Fruit fly (Drosophila melanogaster) whole organism, embryonic: ENCODE results near the gene Ku80.
A peak's percentile ranks its signal among the peaks of the same experiment; 100 is the strongest.

Experiments
- Atf6 ChIP-seq: fragments of 200-800 bp; sonication (Bioruptor generic); IDR thresholded peaks from 2 replicates; pipeline ENCODE4 v1.3.6; 2022; ENCODE audit warnings: missing biosample characterization, missing genetic modification characterization
- CG11085 ChIP-seq: fragments of 200-800 bp; sonication (Bioruptor generic); IDR thresholded peaks from 2 replicates; pipeline ENCODE4 v1.3.6; 2022; ENCODE audit warnings: missing biosample characterization, missing genetic modification characterization
- CG12219 ChIP-seq: fragments of 200-800 bp; sonication (Bioruptor generic); optimal IDR thresholded peaks from 3 replicates; lab custom pipeline; 2018; ENCODE audit warnings: missing biosample characterization, mild to moderate bottlenecking, missing genetic modification characterization
- CG13624 ChIP-seq: fragments of 200-800 bp; sonication (Bioruptor generic); optimal IDR thresholded peaks from 2 replicates; lab custom pipeline; 2016; ENCODE audit warnings: missing biosample characterization, missing genetic modification characterization
- CG13775 ChIP-seq: fragments of 200-800 bp; sonication (Bioruptor generic); optimal IDR thresholded peaks from 3 replicates; lab custom pipeline; 2017; ENCODE audit warnings: missing biosample characterization, mild to moderate bottlenecking, missing genetic modification characterization
- CG14050 ChIP-seq: fragments of 200-800 bp; sonication (Bioruptor generic); IDR thresholded peaks from 3 replicates; pipeline ENCODE4 v1.3.6; 2022; ENCODE audit warnings: missing biosample characterization, missing genetic modification characterization
- CG14667 ChIP-seq: fragments of 200-800 bp; sonication (Bioruptor generic); IDR thresholded peaks from 2 replicates; pipeline ENCODE4 v1.3.6; 2022; ENCODE audit warnings: missing biosample characterization, missing genetic modification characterization
- CG15011 ChIP-seq: fragments of 200-800 bp; sonication (Bioruptor generic); optimal IDR thresholded peaks from 3 replicates; lab custom pipeline; 2018; ENCODE audit warnings: missing biosample characterization, mild to moderate bottlenecking, missing genetic modification characterization
- CG15601 ChIP-seq: fragments of 200-800 bp; sonication (Bioruptor generic); optimal IDR thresholded peaks from 3 replicates; lab custom pipeline; 2019; ENCODE audit warnings: missing biosample characterization, mild to moderate bottlenecking, missing genetic modification characterization, moderate library complexity
- CG1602 ChIP-seq: fragments of 200-800 bp; sonication (Bioruptor generic); optimal IDR thresholded peaks from 3 replicates; lab custom pipeline; 2016; ENCODE audit warnings: missing biosample characterization, missing genetic modification characterization
- CG16863 ChIP-seq: fragments of 200-800 bp; sonication (Bioruptor generic); optimal IDR thresholded peaks from 3 replicates; lab custom pipeline; 2016; ENCODE audit warnings: missing biosample characterization, missing genetic modification characterization
- CG17568 ChIP-seq: fragments of 200-800 bp; sonication (Bioruptor generic); optimal IDR thresholded peaks from 2 replicates; lab custom pipeline; 2018; ENCODE audit warnings: missing biosample characterization, mild to moderate bottlenecking, missing genetic modification characterization, moderate library complexity
- CG2202 ChIP-seq: fragments of 200-800 bp; sonication (Bioruptor generic); optimal IDR thresholded peaks from 2 replicates; lab custom pipeline; 2018; ENCODE audit warnings: missing biosample characterization, mild to moderate bottlenecking, missing genetic modification characterization
- CG3995 ChIP-seq: fragments of 200-800 bp; sonication (Bioruptor generic); optimal IDR thresholded peaks from 3 replicates; lab custom pipeline; 2016; ENCODE audit warnings: missing biosample characterization, missing genetic modification characterization
- CG4360 ChIP-seq: fragments of 200-800 bp; sonication (Bioruptor generic); IDR thresholded peaks from 2 replicates; pipeline ENCODE4 v1.3.6; 2022; ENCODE audit warnings: missing biosample characterization, missing genetic modification characterization
- CG6854 ChIP-seq: fragments of 200-800 bp; sonication (Bioruptor generic); optimal IDR thresholded peaks from 3 replicates; lab custom pipeline; 2017; ENCODE audit warnings: missing biosample characterization, mild to moderate bottlenecking, missing genetic modification characterization
- CG8290 ChIP-seq, 3 experiments: fragments of 200-800 bp; sonication (Bioruptor generic); optimal IDR thresholded peaks; 2 replicates each; lab custom pipeline; 2016 to 2019; ENCODE audit warnings: missing biosample characterization in 3 of 3, missing genetic modification characterization in 3 of 3, mild to moderate bottlenecking in 2 of 3, moderate library complexity in 1 of 3
- CG9437 ChIP-seq: fragments of 200-800 bp; sonication (Bioruptor generic); optimal IDR thresholded peaks from 2 replicates; lab custom pipeline; 2018; ENCODE audit warnings: missing biosample characterization, mild to moderate bottlenecking, missing genetic modification characterization
- CTCF ChIP-seq: fragments of 200-800 bp; sonication (Bioruptor generic); optimal IDR thresholded peaks from 2 replicates; lab custom pipeline; 2017; ENCODE audit warnings: missing biosample characterization, mild to moderate bottlenecking, missing genetic modification characterization, moderate library complexity
- Deaf1 ChIP-seq: fragments of 200-800 bp; optimal IDR thresholded peaks from 3 replicates; lab custom pipeline; 2019; ENCODE audit warnings: missing biosample characterization, mild to moderate bottlenecking, missing genetic modification characterization, moderate library complexity
- Dfd ChIP-seq, 2 experiments: fragments of >200 bp; optimal IDR thresholded peaks; 2 replicates each; lab custom pipeline; 2017; ENCODE audit warnings: missing biosample characterization in 2 of 2, missing genetic modification characterization in 2 of 2
- Hmr ChIP-seq: fragments of 200-800 bp; sonication (Bioruptor generic); optimal IDR thresholded peaks from 3 replicates; lab custom pipeline; 2017; ENCODE audit warnings: mild to moderate bottlenecking, missing biosample characterization, missing genetic modification reagents, missing genetic modification characterization
- Hr51 ChIP-seq, 2 experiments: fragments of 200-800 bp; sonication (Bioruptor generic); optimal IDR thresholded peaks; 2 replicates in 1 of 2; 3 replicates in 1 of 2; lab custom pipeline; 2016 to 2018; ENCODE audit warnings: missing biosample characterization in 2 of 2, missing genetic modification characterization in 2 of 2, mild to moderate bottlenecking in 1 of 2, moderate library complexity in 1 of 2
- Hsf ChIP-seq: fragments of 200-800 bp; sonication (Bioruptor generic); optimal IDR thresholded peaks from 3 replicates; lab custom pipeline; 2016; ENCODE audit warnings: missing biosample characterization, missing genetic modification characterization
- Mad ChIP-seq: fragments of 200-800 bp; sonication (Bioruptor generic); optimal IDR thresholded peaks from 2 replicates; lab custom pipeline; 2016; ENCODE audit warnings: missing biosample characterization, missing genetic modification characterization
- Mrtf ChIP-seq: fragments of 200-800 bp; sonication (Bioruptor generic); IDR thresholded peaks from 3 replicates; pipeline ENCODE4 v1.3.6; 2022; ENCODE audit warnings: missing biosample characterization, missing genetic modification characterization
- Nf-YB ChIP-seq: fragments of 200-800 bp; sonication (Bioruptor generic); optimal IDR thresholded peaks from 3 replicates; lab custom pipeline; 2019; ENCODE audit warnings: missing biosample characterization, mild to moderate bottlenecking, missing genetic modification characterization, moderate library complexity
- NfI ChIP-seq: fragments of 200-800 bp; sonication (Bioruptor generic); optimal IDR thresholded peaks from 3 replicates; lab custom pipeline; 2018; ENCODE audit warnings: missing biosample characterization, mild to moderate bottlenecking, missing genetic modification characterization, moderate library complexity
- Oli ChIP-seq: fragments of 200-800 bp; sonication (Bioruptor generic); optimal IDR thresholded peaks from 2 replicates; lab custom pipeline; 2018; ENCODE audit warnings: missing biosample characterization, mild to moderate bottlenecking, missing genetic modification characterization, moderate library complexity
- Scr ChIP-seq: fragments of 200-800 bp; sonication (Bioruptor generic); IDR thresholded peaks from 2 replicates; pipeline ENCODE4 v1.3.6; 2022; ENCODE audit warnings: missing biosample characterization, missing genetic modification characterization; ENCODE audit not compliant: partially characterized antibody
- Six4 ChIP-seq: fragments of 200-800 bp; sonication (Bioruptor generic); optimal IDR thresholded peaks from 2 replicates; lab custom pipeline; 2016; ENCODE audit warnings: missing biosample characterization, missing genetic modification characterization
- ac ChIP-seq: fragments of 200-800 bp; sonication (Bioruptor generic); optimal IDR thresholded peaks from 3 replicates; lab custom pipeline; 2017; ENCODE audit warnings: missing biosample characterization, mild to moderate bottlenecking, missing genetic modification characterization
- al ChIP-seq: fragments of 200-800 bp; sonication (Bioruptor generic); IDR thresholded peaks from 2 replicates; pipeline ENCODE4 v1.3.6; 2022; ENCODE audit warnings: missing biosample characterization, missing genetic modification characterization
- bigmax ChIP-seq: fragments of 200-800 bp; sonication (Bioruptor generic); optimal IDR thresholded peaks from 2 replicates; lab custom pipeline; 2018; ENCODE audit warnings: missing biosample characterization, mild to moderate bottlenecking, missing genetic modification characterization
- br ChIP-seq: fragments of >200 bp; optimal IDR thresholded peaks from 2 replicates; lab custom pipeline; 2017
- cad ChIP-seq: fragments of >200 bp; optimal IDR thresholded peaks from 2 replicates; lab custom pipeline; 2017; ENCODE audit warnings: missing biosample characterization, missing genetic modification characterization
- cg ChIP-seq: fragments of 200-800 bp; sonication (Bioruptor generic); optimal IDR thresholded peaks from 3 replicates; lab custom pipeline; 2019; ENCODE audit warnings: missing biosample characterization, mild to moderate bottlenecking, missing genetic modification characterization, moderate library complexity
- crp ChIP-seq, 2 experiments: fragments of 200-800 bp; sonication (Bioruptor generic); optimal IDR thresholded peaks; 2 replicates in 1 of 2; 3 replicates in 1 of 2; lab custom pipeline; 2017; ENCODE audit warnings: missing biosample characterization in 2 of 2, missing genetic modification characterization in 2 of 2, mild to moderate bottlenecking in 1 of 2, moderate library complexity in 1 of 2
- danr ChIP-seq: fragments of 200-800 bp; sonication (Bioruptor generic); IDR thresholded peaks from 2 replicates; pipeline ENCODE4 v1.3.6; 2022; ENCODE audit warnings: missing biosample characterization, missing genetic modification characterization
- ems ChIP-seq: fragments of 200-800 bp; sonication (Bioruptor generic); optimal IDR thresholded peaks from 3 replicates; lab custom pipeline; 2016; ENCODE audit warnings: missing biosample characterization, missing genetic modification characterization
- ftz-f1 ChIP-seq: fragments of 200-800 bp; sonication (Bioruptor generic); optimal IDR thresholded peaks from 2 replicates; lab custom pipeline; 2016; ENCODE audit warnings: missing biosample characterization, missing genetic modification characterization
- grau ChIP-seq: fragments of 200-800 bp; optimal IDR thresholded peaks from 3 replicates; lab custom pipeline; 2019; ENCODE audit warnings: missing biosample characterization, mild to moderate bottlenecking, missing genetic modification characterization, moderate library complexity
- hb ChIP-seq: fragments of 200-800 bp; sonication (Bioruptor generic); IDR thresholded peaks from 3 replicates; pipeline ENCODE4 v1.3.6; 2022; ENCODE audit warnings: missing biosample characterization, missing genetic modification characterization; ENCODE audit not compliant: partially characterized antibody
- inv ChIP-seq: fragments of 200-800 bp; sonication (Bioruptor generic); IDR thresholded peaks from 2 replicates; pipeline ENCODE4 v1.3.6; 2022; ENCODE audit warnings: missing biosample characterization, missing genetic modification characterization; ENCODE audit not compliant: partially characterized antibody
- pros ChIP-seq: fragments of 200-800 bp; sonication (Bioruptor generic); optimal IDR thresholded peaks from 3 replicates; lab custom pipeline; 2019; ENCODE audit warnings: missing biosample characterization, mild to moderate bottlenecking, missing genetic modification characterization, moderate library complexity
- slbo ChIP-seq: fragments of 200-800 bp; sonication (Bioruptor generic); IDR thresholded peaks from 2 replicates; pipeline ENCODE4 v1.3.6; 2022; ENCODE audit warnings: missing biosample characterization, missing genetic modification characterization
- sna ChIP-seq: fragments of 200-800 bp; sonication (Bioruptor generic); IDR thresholded peaks from 2 replicates; pipeline ENCODE4 v1.3.6; 2022; ENCODE audit warnings: missing biosample characterization, missing genetic modification characterization; ENCODE audit not compliant: partially characterized antibody
- so ChIP-seq: fragments of 200-800 bp; sonication (Bioruptor generic); IDR thresholded peaks from 3 replicates; pipeline ENCODE4 v1.3.6; 2022; ENCODE audit warnings: missing biosample characterization, missing genetic modification characterization
- tgo ChIP-seq: fragments of 200-800 bp; sonication (Bioruptor generic); IDR thresholded peaks from 3 replicates; pipeline ENCODE4 v1.3.6; 2022; ENCODE audit warnings: missing biosample characterization, missing genetic modification characterization
- vfl ChIP-seq: fragments of 200-800 bp; sonication (Bioruptor generic); optimal IDR thresholded peaks from 2 replicates; lab custom pipeline; 2016; ENCODE audit warnings: missing biosample characterization, missing genetic modification characterization

The Ku80 gene

dm6 chr2L:15745036-15745854 lies 25.7 kb downstream of the Ku80 start (continued):
- TF ChIP-seq ems (GFP tag; lab: Kevin White, UChicago) (no peak), Atf6 (GFP tag; lab: Robert Waterston, UW) (no peak), CG13624 (GFP tag; lab: Kevin White, UChicago) (no peak), CG12219 (GFP tag; lab: Kevin White, UChicago) (no peak), CG8290 (GFP tag; optimal IDR thresholded peaks at IDR 0.05; lab: Kevin White, UChicago) (no peak), CG8290 (tag; optimal IDR thresholded peaks at IDR 0.05; lab: Kevin White, UChicago) (no peak), CG13775 (no peak), Mrtf (GFP tag; lab: Robert Waterston, UW) (no peak), grau (tag; lab: Kevin White, UChicago) (no peak), CG4360 (GFP tag; lab: Robert Waterston, UW) (peak; percentile 73), bigmax (GFP tag; lab: Kevin White, UChicago) (no peak), Nf-YB (peak; percentile 51), Deaf1 (tag; lab: Kevin White, UChicago) (peak; percentile 78), ac (no peak), CG2202 (tag; lab: Kevin White, UChicago) (no peak), CG1602 (GFP tag; lab: Kevin White, UChicago) (no peak), cg (GFP tag; lab: Kevin White, UChicago) (peak; percentile 66), CG14050 (GFP tag; lab: Robert Waterston, UW) (no peak), Oli (tag; lab: Kevin White, UChicago) (no peak), vfl (GFP tag; lab: Kevin White, UChicago) (no peak), CG6854 (GFP tag; lab: Kevin White, UChicago) (no peak), Six4 (no peak), hb (GFP tag; lab: Robert Waterston, UW) (no peak), Hsf (GFP tag; lab: Kevin White, UChicago) (no peak), CG15011 (GFP tag; lab: Kevin White, UChicago) (no peak), CG3995 (no peak), al (GFP tag; lab: Robert Waterston, UW) (no peak), sna (GFP tag; lab: Robert Waterston, UW) (no peak), CG15601 (tag; lab: Kevin White, UChicago) (no peak), danr (no peak), CG11085 (GFP tag; lab: Robert Waterston, UW) (no peak), br (no peak), cad (GFP tag; lab: Kevin White, UChicago) (no peak), CG16863 (GFP tag; lab: Kevin White, UChicago) (no peak), pros (peak; percentile 38), slbo (GFP tag; lab: Robert Waterston, UW) (no peak), CTCF (GFP tag; lab: Kevin White, UChicago) (no peak), Hmr (GFP tag; lab: Kevin White, UChicago) (no peak), CG9437 (no peak), CG14667 (GFP tag; lab: Robert Waterston, UW) (no peak), ftz-f1 (GFP tag; lab: Kevin White, UChicago) (no peak), so (GFP tag; lab: Robert Waterston, UW) (no peak), crp (GFP tag; optimal IDR thresholded peaks at IDR 0.05; lab: Kevin White, UChicago) (no peak), Dfd (GFP tag; optimal IDR thresholded peaks at IDR 0.05; lab: Kevin White, UChicago) (no peak), NfI (no peak), tgo (GFP tag; lab: Robert Waterston, UW) (no peak), inv (GFP tag; lab: Robert Waterston, UW) (no peak), Scr (GFP tag; lab: Robert Waterston, UW) (no peak), CG17568 (GFP tag; lab: Kevin White, UChicago) (no peak), Hr51 (GFP tag; optimal IDR thresholded peaks at IDR 0.05; lab: Kevin White, UChicago) (no peak), Mad (GFP tag; lab: Kevin White, UChicago) (no peak)
